Worm (Caenorhabditis elegans) whole organism, L2 larva: Measurements from ENCODE around the gene H06I04.3.
A peak's percentile ranks its signal among the peaks of the same experiment; 100 is the strongest.

Experiments used
- C34F6.9 ChIP-seq: fragments of 150-350 bp; optimal IDR thresholded peaks from 2 replicates; lab custom pipeline; 2014; ENCODE audit warnings: missing biosample characterization, missing genetic modification characterization
- F13H6.1 ChIP-seq: sonication (generic microtip); optimal IDR thresholded peaks from 2 replicates; lab custom pipeline; 2016; ENCODE audit warnings: missing genetic modification characterization, missing compliant biosample characterization
- R02D3.7 ChIP-seq: fragments of 150-350 bp; optimal IDR thresholded peaks from 2 replicates; lab custom pipeline; 2014; ENCODE audit warnings: missing biosample characterization, missing genetic modification characterization
- Y55F3AM.14 ChIP-seq: fragments of 200-800 bp; sonication (Bioruptor generic); optimal IDR thresholded peaks from 2 replicates; lab custom pipeline; 2018; ENCODE audit warnings: mild to moderate bottlenecking, missing genetic modification characterization, missing compliant biosample characterization
- ZK546.5 ChIP-seq: sonication (generic microtip); optimal IDR thresholded peaks from 2 replicates; lab custom pipeline; 2017; ENCODE audit warnings: missing biosample characterization, missing genetic modification characterization
- alr-1 ChIP-seq: fragments of 150-350 bp; optimal IDR thresholded peaks from 2 replicates; lab custom pipeline; 2014; ENCODE audit warnings: missing biosample characterization, missing genetic modification characterization
- aly-2 ChIP-seq: fragments of 150-350 bp; optimal IDR thresholded peaks from 2 replicates; lab custom pipeline; 2014; ENCODE audit warnings: missing biosample characterization, missing genetic modification characterization
- ama-1 ChIP-seq: fragments of 150-350 bp; optimal IDR thresholded peaks from 2 replicates; lab custom pipeline; 2018; ENCODE audit warnings: inconsistent platforms
- blmp-1 ChIP-seq: sonication (generic microtip); optimal IDR thresholded peaks from 2 replicates; lab custom pipeline; 2017; ENCODE audit warnings: missing genetic modification characterization, mild to moderate bottlenecking, missing compliant biosample characterization, antibody characterized with exemption, moderate library complexity; ENCODE audit not compliant: insufficient read depth
- ceh-16 ChIP-seq: fragments of 150-350 bp; optimal IDR thresholded peaks from 2 replicates; lab custom pipeline; 2014; ENCODE audit warnings: missing biosample characterization, missing genetic modification characterization
- ceh-82 ChIP-seq: fragments of 150-350 bp; optimal IDR thresholded peaks from 2 replicates; lab custom pipeline; 2014; ENCODE audit warnings: missing biosample characterization, missing genetic modification characterization
- crh-2 ChIP-seq: sonication (generic microtip); optimal IDR thresholded peaks from 2 replicates; lab custom pipeline; 2017; ENCODE audit warnings: missing biosample characterization, missing genetic modification characterization
- dmd-4 ChIP-seq: sonication (generic microtip); optimal IDR thresholded peaks from 2 replicates; lab custom pipeline; 2017; ENCODE audit warnings: missing biosample characterization, missing genetic modification characterization
- egl-27 ChIP-seq: sonication (generic microtip); optimal IDR thresholded peaks from 3 replicates; lab custom pipeline; 2017; ENCODE audit warnings: missing biosample characterization, missing genetic modification reagents, missing genetic modification characterization
- elt-1 ChIP-seq: fragments of 150-350 bp; optimal IDR thresholded peaks from 2 replicates; lab custom pipeline; 2014; ENCODE audit warnings: missing biosample characterization, missing genetic modification characterization
- elt-3 ChIP-seq: sonication (generic microtip); optimal IDR thresholded peaks from 2 replicates; lab custom pipeline; 2017; ENCODE audit warnings: missing biosample characterization, missing genetic modification characterization
- fos-1 ChIP-seq: fragments of 150-350 bp; optimal IDR thresholded peaks from 2 replicates; lab custom pipeline; 2014; ENCODE audit warnings: missing biosample characterization, missing genetic modification characterization
- gmeb-1 ChIP-seq: fragments of 150-350 bp; optimal IDR thresholded peaks from 2 replicates; lab custom pipeline; 2014; ENCODE audit warnings: missing biosample characterization, missing genetic modification characterization
- lin-11 ChIP-seq: fragments of 150-350 bp; sonication (generic microtip); optimal IDR thresholded peaks from 2 replicates; lab custom pipeline; 2014; ENCODE audit warnings: missing biosample characterization, missing genetic modification characterization, inconsistent platforms, mixed read lengths
- lin-13 ChIP-seq: fragments of 150-350 bp; optimal IDR thresholded peaks from 2 replicates; lab custom pipeline; 2014; ENCODE audit warnings: missing biosample characterization, missing genetic modification reagents, missing genetic modification characterization
- lin-39 ChIP-seq: fragments of 150-350 bp; optimal IDR thresholded peaks from 2 replicates; lab custom pipeline; 2014; ENCODE audit warnings: missing biosample characterization, missing genetic modification reagents, missing genetic modification characterization
- lsy-2 ChIP-seq, 2 experiments: fragments of 150-350 bp in 1 of 2; sonication (generic microtip) in 1 of 2; optimal IDR thresholded peaks; 2 replicates each; lab custom pipeline; 2014 to 2017; ENCODE audit warnings: missing biosample characterization in 2 of 2, missing genetic modification characterization in 2 of 2
- mab-5 ChIP-seq: fragments of 150-350 bp; optimal IDR thresholded peaks from 2 replicates; lab custom pipeline; 2014; ENCODE audit warnings: missing biosample characterization, missing genetic modification characterization
- mbf-1 ChIP-seq: sonication (generic microtip); optimal IDR thresholded peaks from 2 replicates; lab custom pipeline; 2017; ENCODE audit warnings: missing biosample characterization, missing genetic modification characterization
- mdl-1 ChIP-seq, 2 experiments: fragments of 150-350 bp in 1 of 2; sonication (generic microtip) in 1 of 2; optimal IDR thresholded peaks; 2 replicates each; lab custom pipeline; 2017; ENCODE audit warnings: missing biosample characterization in 2 of 2, missing genetic modification characterization in 2 of 2
- nhr-10 ChIP-seq: sonication (generic microtip); optimal IDR thresholded peaks from 2 replicates; lab custom pipeline; 2017; ENCODE audit warnings: missing biosample characterization, missing genetic modification characterization
- nhr-11 ChIP-seq: fragments of 150-350 bp; optimal IDR thresholded peaks from 2 replicates; lab custom pipeline; 2014; ENCODE audit warnings: missing biosample characterization, missing genetic modification characterization
- nhr-12 ChIP-seq: fragments of 150-350 bp; optimal IDR thresholded peaks from 2 replicates; lab custom pipeline; 2014; ENCODE audit warnings: missing biosample characterization, missing genetic modification characterization
- nhr-129 ChIP-seq: fragments of 150-350 bp; optimal IDR thresholded peaks from 2 replicates; lab custom pipeline; 2014; ENCODE audit warnings: missing biosample characterization, missing genetic modification characterization
- nhr-21 ChIP-seq: fragments of 150-350 bp; optimal IDR thresholded peaks from 2 replicates; lab custom pipeline; 2014; ENCODE audit warnings: missing biosample characterization, missing genetic modification characterization
- nhr-23 ChIP-seq: fragments of 150-350 bp; optimal IDR thresholded peaks from 2 replicates; lab custom pipeline; 2014; ENCODE audit warnings: missing biosample characterization, missing genetic modification reagents, missing genetic modification characterization
- nhr-237 ChIP-seq: fragments of 150-350 bp; optimal IDR thresholded peaks from 2 replicates; lab custom pipeline; 2014; ENCODE audit warnings: missing biosample characterization, missing genetic modification characterization
- nhr-25 ChIP-seq: fragments of 150-350 bp; sonication (generic microtip); optimal IDR thresholded peaks from 3 replicates; lab custom pipeline; 2014; ENCODE audit warnings: missing biosample characterization, missing genetic modification characterization
- nhr-6 ChIP-seq: fragments of 150-350 bp; optimal IDR thresholded peaks from 2 replicates; lab custom pipeline; 2014; ENCODE audit warnings: missing biosample characterization, missing genetic modification characterization
- nhr-77 ChIP-seq: fragments of 150-350 bp; optimal IDR thresholded peaks from 2 replicates; lab custom pipeline; 2014; ENCODE audit warnings: missing biosample characterization, missing genetic modification characterization
- peb-1 ChIP-seq: fragments of 150-350 bp; optimal IDR thresholded peaks from 2 replicates; lab custom pipeline; 2014; ENCODE audit warnings: missing biosample characterization, missing genetic modification characterization
- sem-4 ChIP-seq: fragments of 150-350 bp; optimal IDR thresholded peaks from 2 replicates; lab custom pipeline; 2014; ENCODE audit warnings: missing biosample characterization, missing genetic modification reagents, missing genetic modification characterization
- skn-1 ChIP-seq: sonication (generic microtip); optimal IDR thresholded peaks from 2 replicates; lab custom pipeline; 2017; ENCODE audit warnings: missing biosample characterization, missing genetic modification characterization
- sma-3 ChIP-seq: sonication (generic microtip); optimal IDR thresholded peaks from 2 replicates; lab custom pipeline; 2016; ENCODE audit warnings: missing genetic modification reagents, missing genetic modification characterization, missing compliant biosample characterization
- sma-9 ChIP-seq, 2 experiments: fragments of 150-350 bp in 1 of 2; sonication (generic microtip) in 1 of 2; optimal IDR thresholded peaks; 2 replicates each; lab custom pipeline; 2014 to 2016; ENCODE audit warnings: missing genetic modification characterization in 2 of 2, mild to moderate bottlenecking in 1 of 2, missing biosample characterization in 1 of 2, missing compliant biosample characterization in 1 of 2, missing genetic modification reagents in 1 of 2, moderate library complexity in 1 of 2
- snpc-4 ChIP-seq: fragments of 150-350 bp; optimal IDR thresholded peaks from 2 replicates; lab custom pipeline; 2014; ENCODE audit warnings: missing biosample characterization, missing genetic modification characterization
- unc-39 ChIP-seq: fragments of 150-350 bp; optimal IDR thresholded peaks from 2 replicates; lab custom pipeline; 2014; ENCODE audit warnings: missing biosample characterization, missing genetic modification characterization
- unc-55 ChIP-seq: fragments of 150-350 bp; sonication (generic microtip); optimal IDR thresholded peaks from 3 replicates; lab custom pipeline; 2014; ENCODE audit warnings: missing biosample characterization, missing genetic modification reagents, missing genetic modification characterization
- unc-62 ChIP-seq: fragments of 150-350 bp; optimal IDR thresholded peaks from 2 replicates; lab custom pipeline; 2014; ENCODE audit warnings: missing biosample characterization, missing genetic modification reagents, missing genetic modification characterization
- zag-1 ChIP-seq: fragments of 150-350 bp; optimal IDR thresholded peaks from 2 replicates; lab custom pipeline; 2014; ENCODE audit warnings: missing biosample characterization, missing genetic modification characterization
- ztf-1 ChIP-seq: fragments of 200-800 bp; sonication (Bioruptor generic); conservative IDR thresholded peaks from 2 replicates; pipeline ENCODE4 v1.3.6; 2022; ENCODE audit warnings: missing genetic modification characterization, missing compliant biosample characterization
- ztf-11 ChIP-seq: sonication (generic microtip); optimal IDR thresholded peaks from 2 replicates; lab custom pipeline; 2017; ENCODE audit warnings: missing biosample characterization, missing genetic modification characterization
- ztf-4 ChIP-seq: fragments of 150-350 bp; optimal IDR thresholded peaks from 2 replicates; lab custom pipeline; 2014; ENCODE audit warnings: missing biosample characterization, missing genetic modification characterization

Gene H06I04.3

DNA sequence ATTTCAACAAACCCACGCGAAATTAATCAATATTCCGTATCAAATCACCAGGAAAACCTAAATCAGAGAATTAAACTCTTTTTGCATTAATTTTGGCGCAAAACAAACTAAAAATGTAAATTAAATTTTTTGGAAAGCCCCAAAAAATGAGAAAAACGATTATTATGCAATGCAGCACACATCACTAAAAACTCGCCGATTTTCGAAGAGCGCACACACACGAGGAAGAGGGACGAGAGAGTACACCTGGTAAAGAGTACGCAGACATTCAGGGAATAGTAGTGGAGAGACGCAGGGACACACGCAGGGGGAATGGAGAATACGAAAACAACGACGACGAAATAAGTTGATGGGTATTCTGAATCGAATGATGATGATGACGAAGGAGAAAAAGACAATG lies 34.3 kb upstream of the H06I04.3 start (continued):
- TF ChIP-seq blmp-1: no peak
- TF ChIP-seq crh-2 (tag; lab: Kevin White, UChicago): peak; percentile 63
- TF ChIP-seq mbf-1 (tag; lab: Kevin White, UChicago): no peak
- no peak for TF ChIP-seq Y55F3AM.14 (GFP tag; lab: Kevin White, UChicago)
- TF ChIP-seq, all 48 proteins: peak for 15

DNA sequence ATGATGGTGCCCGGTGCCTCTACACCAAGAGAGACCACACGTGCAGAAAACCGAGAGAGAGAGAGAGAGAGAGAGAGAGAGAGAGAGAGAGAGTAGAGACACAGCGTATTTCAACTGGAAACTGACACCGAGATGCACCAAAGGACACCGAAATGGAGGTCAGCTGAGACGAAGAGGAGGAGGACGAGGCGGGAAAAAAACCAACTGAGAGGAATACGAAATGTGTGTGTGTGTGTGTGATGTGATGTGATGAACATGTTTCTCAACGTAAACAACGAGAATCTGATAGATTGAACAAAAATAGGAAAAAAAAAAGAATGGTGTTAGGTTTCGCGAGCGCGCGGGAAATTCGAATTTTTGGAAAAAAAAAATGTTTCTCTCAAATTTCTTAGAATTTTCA lies 33.0 kb upstream of the H06I04.3 start:
- TF ChIP-seq fos-1 (peak; percentile 29), sma-3 (no peak), mbf-1 (tag; lab: Kevin White, UChicago) (no peak), lsy-2 (tag; optimal IDR thresholded peaks at IDR 0.05; lab: Kevin White, UChicago) (peak in 1 of 2 experiments; percentile 72), nhr-129 (tag; lab: Kevin White, UChicago) (peak; percentile 94), snpc-4 (tag; lab: Kevin White, UChicago) (no peak), nhr-77 (tag; lab: Kevin White, UChicago) (no peak), egl-27 (peak; percentile 13), nhr-6 (no peak), ztf-1 (GFP tag; lab: Robert Waterston, UW) (no peak), R02D3.7 (tag; lab: Kevin White, UChicago) (no peak), elt-1 (tag; lab: Kevin White, UChicago) (no peak), lin-11 (tag; lab: Kevin White, UChicago) (no peak), ztf-11 (tag; lab: Kevin White, UChicago) (no peak), skn-1 (tag; lab: Kevin White, UChicago) (no peak), nhr-21 (no peak), alr-1 (tag; lab: Kevin White, UChicago) (no peak), aly-2 (tag; lab: Kevin White, UChicago) (no peak), nhr-25 (tag; lab: Kevin White, UChicago) (peak; percentile 43), ama-1 (no peak), zag-1 (tag; lab: Kevin White, UChicago) (no peak), ceh-82 (no peak), unc-55 (GFP tag; lab: Kevin White, UChicago) (peak; percentile 47), nhr-10 (tag; lab: Kevin White, UChicago) (no peak), unc-62 (GFP tag; lab: Kevin White, UChicago) (no peak), ztf-4 (peak; percentile 33), crh-2 (tag; lab: Kevin White, UChicago) (peak; percentile 62), lin-13 (GFP tag; lab: Kevin White, UChicago) (peak; percentile 5), sma-9 (GFP tag; optimal IDR thresholded peaks at IDR 0.05; lab: Kevin White, UChicago) (peak; percentile 63), sma-9 (tag; optimal IDR thresholded peaks at IDR 0.05; lab: Kevin White, UChicago) (no peak), Y55F3AM.14 (GFP tag; lab: Kevin White, UChicago) (peak; percentile 54), mab-5 (peak; percentile 20), mdl-1 (tag; optimal IDR thresholded peaks at IDR 0.05; lab: Kevin White, UChicago) (peak; percentile 22 to 81), ZK546.5 (tag; lab: Kevin White, UChicago) (no peak), dmd-4 (no peak), gmeb-1 (tag; lab: Kevin White, UChicago) (peak; percentile 56), nhr-11 (tag; lab: Kevin White, UChicago) (no peak), elt-3 (tag; lab: Kevin White, UChicago) (no peak), nhr-23 (tag; lab: Kevin White, UChicago) (no peak), sem-4 (tag; lab: Kevin White, UChicago) (peak; percentile 65), peb-1 (tag; lab: Kevin White, UChicago) (no peak), C34F6.9 (peak; percentile 75), nhr-237 (no peak), ceh-16 (tag; lab: Kevin White, UChicago) (no peak), unc-39 (tag; lab: Kevin White, UChicago) (no peak), nhr-12 (no peak), blmp-1 (no peak), lin-39 (tag; lab: Kevin White, UChicago) (no peak), F13H6.1 (tag; lab: Kevin White, UChicago) (peak; percentile 69)
- TF ChIP-seq, all 48 proteins: peak for 17
